Fruit fly (Drosophila melanogaster) whole organism, embryonic: ENCODE measurements around the gene CG6028.
A peak's percentile ranks its signal among the peaks of the same experiment; 100 is the strongest.

Source experiments
- ATbp ChIP-seq: fragments of 200-800 bp; sonication (Bioruptor generic); optimal IDR thresholded peaks from 2 replicates; lab custom pipeline; 2017; ENCODE audit warnings: missing biosample characterization, mild to moderate bottlenecking, missing genetic modification characterization, missing genetic modification reagents
- Awh ChIP-seq: fragments of 200-800 bp; sonication (Bioruptor generic); IDR thresholded peaks from 2 replicates; pipeline ENCODE4, ENCODE4 v1.3.6; 2022; ENCODE audit warnings: missing biosample characterization, missing genetic modification characterization
- CG10431 ChIP-seq: fragments of 200-800 bp; sonication (Bioruptor generic); optimal IDR thresholded peaks from 3 replicates; lab custom pipeline; 2018; ENCODE audit warnings: missing biosample characterization, mild to moderate bottlenecking, missing genetic modification characterization
- CG11085 ChIP-seq: fragments of 200-800 bp; sonication (Bioruptor generic); IDR thresholded peaks from 2 replicates; pipeline ENCODE4 v1.3.6; 2022; ENCODE audit warnings: missing biosample characterization, missing genetic modification characterization
- CG12769 ChIP-seq: fragments of 200-800 bp; sonication (Bioruptor generic); optimal IDR thresholded peaks from 2 replicates; lab custom pipeline; 2019; ENCODE audit warnings: missing biosample characterization, mild to moderate bottlenecking, missing genetic modification characterization, moderate library complexity
- CG18599 ChIP-seq: fragments of 200-800 bp; sonication (Bioruptor generic); optimal IDR thresholded peaks from 3 replicates; lab custom pipeline; 2017; ENCODE audit warnings: missing biosample characterization, missing genetic modification characterization, mild to moderate bottlenecking, moderate library complexity, missing genetic modification reagents
- CG2678 ChIP-seq: fragments of 200-800 bp; sonication (Bioruptor generic); optimal IDR thresholded peaks from 3 replicates; lab custom pipeline; 2019; ENCODE audit warnings: missing biosample characterization, mild to moderate bottlenecking, missing genetic modification characterization, moderate library complexity
- CG32772 ChIP-seq: fragments of 200-800 bp; sonication (Bioruptor generic); IDR thresholded peaks from 2 replicates; pipeline ENCODE4 v1.3.6; 2022; ENCODE audit warnings: missing biosample characterization, missing genetic modification characterization
- CG4707 ChIP-seq: fragments of 200-800 bp; sonication (Bioruptor generic); optimal IDR thresholded peaks from 2 replicates; lab custom pipeline; 2018; ENCODE audit warnings: missing biosample characterization, mild to moderate bottlenecking, missing genetic modification characterization, moderate library complexity
- CG6765 ChIP-seq: fragments of 200-800 bp; sonication (Bioruptor generic); optimal IDR thresholded peaks from 3 replicates; lab custom pipeline; 2017; ENCODE audit warnings: missing biosample characterization, mild to moderate bottlenecking, missing genetic modification characterization
- CG7556 ChIP-seq: fragments of 200-800 bp; sonication (Bioruptor generic); optimal IDR thresholded peaks from 2 replicates; lab custom pipeline; 2017; ENCODE audit warnings: missing biosample characterization, mild to moderate bottlenecking, missing genetic modification characterization
- CG8290 ChIP-seq, 3 experiments: fragments of 200-800 bp; sonication (Bioruptor generic); optimal IDR thresholded peaks; 2 replicates each; lab custom pipeline; 2016 to 2019; ENCODE audit warnings: missing biosample characterization in 3 of 3, missing genetic modification characterization in 3 of 3, mild to moderate bottlenecking in 2 of 3, moderate library complexity in 1 of 3
- CG9215 ChIP-seq: fragments of 200-800 bp; sonication (Bioruptor generic); IDR thresholded peaks from 2 replicates; pipeline ENCODE4 v1.3.6; 2022; ENCODE audit warnings: missing biosample characterization, missing genetic modification characterization
- Chrac-16 ChIP-seq: fragments of 200-800 bp; sonication (Bioruptor generic); optimal IDR thresholded peaks from 3 replicates; lab custom pipeline; 2016; ENCODE audit warnings: missing biosample characterization, missing genetic modification characterization
- Dbx ChIP-seq: fragments of 200-800 bp; sonication (Bioruptor generic); IDR thresholded peaks from 3 replicates; pipeline ENCODE4 v1.3.6; 2022; ENCODE audit warnings: missing biosample characterization, missing genetic modification characterization
- Dip2 ChIP-seq: fragments of 200-800 bp; sonication (Bioruptor generic); IDR thresholded peaks from 2 replicates; pipeline ENCODE4 v1.3.6; 2022; ENCODE audit warnings: missing biosample characterization, missing genetic modification characterization
- E2f1 ChIP-seq: fragments of 200-800 bp; sonication (Bioruptor generic); IDR thresholded peaks from 2 replicates; pipeline ENCODE4 v1.3.6; 2022; ENCODE audit warnings: missing biosample characterization, missing genetic modification characterization
- Fer3 ChIP-seq: fragments of 200-800 bp; sonication (Bioruptor generic); optimal IDR thresholded peaks from 2 replicates; lab custom pipeline; 2018; ENCODE audit warnings: missing biosample characterization, mild to moderate bottlenecking, missing genetic modification characterization, moderate library complexity
- H2.0 ChIP-seq: fragments of 200-800 bp; sonication (Bioruptor generic); IDR thresholded peaks from 2 replicates; pipeline ENCODE4 v1.3.6; 2022; ENCODE audit warnings: missing biosample characterization, missing genetic modification characterization
- Hr78 ChIP-seq, 2 experiments: fragments of 200-800 bp in 1 of 2; fragments of >200 bp in 1 of 2; sonication (Bioruptor generic) in 1 of 2; optimal IDR thresholded peaks; 2 replicates each; lab custom pipeline; 2017 to 2019; ENCODE audit warnings: missing biosample characterization in 2 of 2, missing genetic modification characterization in 2 of 2, mild to moderate bottlenecking in 1 of 2, moderate library complexity in 1 of 2
- NK7.1 ChIP-seq: fragments of 200-800 bp; sonication (Bioruptor generic); optimal IDR thresholded peaks from 3 replicates; lab custom pipeline; 2016; ENCODE audit warnings: missing biosample characterization, missing genetic modification characterization
- Ptx1 ChIP-seq: fragments of 200-800 bp; sonication (Bioruptor generic); IDR thresholded peaks from 2 replicates; pipeline ENCODE4 v1.3.6; 2022; ENCODE audit warnings: missing biosample characterization, missing genetic modification characterization
- TFAM ChIP-seq: fragments of 200-800 bp; sonication (Bioruptor generic); optimal IDR thresholded peaks from 2 replicates; lab custom pipeline; 2017; ENCODE audit warnings: missing biosample characterization, missing genetic modification characterization, inconsistent platforms
- Xbp1 ChIP-seq: fragments of 200-800 bp; sonication (Bioruptor generic); optimal IDR thresholded peaks from 3 replicates; lab custom pipeline; 2016; ENCODE audit warnings: missing biosample characterization, mild to moderate bottlenecking, missing genetic modification characterization
- ac ChIP-seq: fragments of 200-800 bp; sonication (Bioruptor generic); optimal IDR thresholded peaks from 3 replicates; lab custom pipeline; 2017; ENCODE audit warnings: missing biosample characterization, mild to moderate bottlenecking, missing genetic modification characterization
- ato ChIP-seq: fragments of 200-800 bp; sonication (Bioruptor generic); IDR thresholded peaks from 2 replicates; pipeline ENCODE4 v1.3.6; 2022; ENCODE audit warnings: missing biosample characterization, missing genetic modification characterization; ENCODE audit not compliant: partially characterized antibody
- bbx ChIP-seq: fragments of 200-800 bp; sonication (Bioruptor generic); IDR thresholded peaks from 2 replicates; pipeline ENCODE4 v1.3.6; 2022; ENCODE audit warnings: missing biosample characterization, missing genetic modification characterization; ENCODE audit not compliant: partially characterized antibody
- corto ChIP-seq: fragments of 200-800 bp; sonication (Bioruptor generic); optimal IDR thresholded peaks from 2 replicates; lab custom pipeline; 2016; ENCODE audit warnings: missing biosample characterization, mild to moderate bottlenecking, missing genetic modification characterization, moderate library complexity
- dmrt11E ChIP-seq: fragments of 200-800 bp; sonication (Bioruptor generic); optimal IDR thresholded peaks from 3 replicates; lab custom pipeline; 2018; ENCODE audit warnings: missing biosample characterization, mild to moderate bottlenecking, missing genetic modification characterization, moderate library complexity
- dpn ChIP-seq, 2 experiments: fragments of 200-800 bp; sonication (Bioruptor generic); optimal IDR thresholded peaks; 3 replicates each; lab custom pipeline; 2016; ENCODE audit warnings: missing biosample characterization in 2 of 2, missing genetic modification characterization in 2 of 2
- ewg ChIP-seq: fragments of 200-800 bp; sonication (Bioruptor generic); optimal IDR thresholded peaks from 3 replicates; lab custom pipeline; 2017; ENCODE audit warnings: mild to moderate bottlenecking, missing biosample characterization, missing genetic modification reagents, missing genetic modification characterization
- exex ChIP-seq: fragments of 200-800 bp; sonication (Bioruptor generic); optimal IDR thresholded peaks from 4 replicates; lab custom pipeline; 2018; ENCODE audit warnings: missing biosample characterization, mild to moderate bottlenecking, missing genetic modification characterization, moderate library complexity
- gcm ChIP-seq: fragments of 200-800 bp; sonication (Bioruptor generic); optimal IDR thresholded peaks from 2 replicates; lab custom pipeline; 2019; ENCODE audit warnings: missing biosample characterization, mild to moderate bottlenecking, missing genetic modification characterization, moderate library complexity
- gsb-n ChIP-seq: fragments of 200-800 bp; sonication (Bioruptor generic); optimal IDR thresholded peaks from 3 replicates; lab custom pipeline; 2018; ENCODE audit warnings: missing biosample characterization, mild to moderate bottlenecking, missing genetic modification characterization
- hth ChIP-seq: fragments of >200 bp; optimal IDR thresholded peaks from 2 replicates; lab custom pipeline; 2017; ENCODE audit warnings: inconsistent platforms
- inv ChIP-seq: fragments of 200-800 bp; sonication (Bioruptor generic); IDR thresholded peaks from 2 replicates; pipeline ENCODE4 v1.3.6; 2022; ENCODE audit warnings: missing biosample characterization, missing genetic modification characterization; ENCODE audit not compliant: partially characterized antibody
- knrl ChIP-seq: fragments of 200-800 bp; sonication (Bioruptor generic); IDR thresholded peaks from 3 replicates; pipeline ENCODE4 v1.3.6; 2022; ENCODE audit warnings: missing biosample characterization, missing genetic modification characterization; ENCODE audit not compliant: partially characterized antibody
- oc ChIP-seq: fragments of 200-800 bp; sonication (Bioruptor generic); optimal IDR thresholded peaks from 2 replicates; lab custom pipeline; 2018; ENCODE audit warnings: missing biosample characterization, mild to moderate bottlenecking, missing genetic modification characterization, moderate library complexity
- salm ChIP-seq: fragments of 200-800 bp; sonication (Bioruptor generic); optimal IDR thresholded peaks from 2 replicates; lab custom pipeline; 2018; ENCODE audit warnings: missing biosample characterization, mild to moderate bottlenecking, missing genetic modification characterization
- sc ChIP-seq, 3 experiments: fragments of >200 bp in 2 of 3; fragments of 200-800 bp in 1 of 3; sonication (Bioruptor generic) in 1 of 3; optimal IDR thresholded peaks; 2 replicates in 2 of 3; 3 replicates in 1 of 3; lab custom pipeline; 2017; ENCODE audit warnings: mild to moderate bottlenecking in 1 of 3, missing biosample characterization in 1 of 3, missing genetic modification characterization in 1 of 3, missing genetic modification reagents in 1 of 3
- sens-2 ChIP-seq: fragments of 200-800 bp; sonication (Bioruptor generic); IDR thresholded peaks from 2 replicates; pipeline ENCODE4 v1.3.6; 2022; ENCODE audit warnings: missing biosample characterization, missing genetic modification characterization
- shn ChIP-seq: fragments of 200-800 bp; sonication (Bioruptor generic); optimal IDR thresholded peaks from 3 replicates; lab custom pipeline; 2016; ENCODE audit warnings: missing biosample characterization, missing genetic modification characterization
- sima ChIP-seq: fragments of 200-800 bp; sonication (Bioruptor generic); optimal IDR thresholded peaks from 2 replicates; lab custom pipeline; 2016; ENCODE audit warnings: missing biosample characterization, missing genetic modification characterization
- trem ChIP-seq: fragments of 200-800 bp; optimal IDR thresholded peaks from 3 replicates; lab custom pipeline; 2019; ENCODE audit warnings: missing biosample characterization, mild to moderate bottlenecking, missing genetic modification characterization, moderate library complexity
- wor ChIP-seq: fragments of 200-800 bp; sonication (Bioruptor generic); IDR thresholded peaks from 2 replicates; pipeline ENCODE4 v1.3.6; 2022; ENCODE audit warnings: missing biosample characterization, missing genetic modification characterization
- zfh2 ChIP-seq: fragments of 200-800 bp; sonication (Bioruptor generic); optimal IDR thresholded peaks from 2 replicates; lab custom pipeline; 2016; ENCODE audit warnings: missing biosample characterization, missing genetic modification characterization

CG6028 gene

dm6 chr3R:22026922-22027742, 1.8 kb upstream of the CG6028 start, which contains the start of the genes Cchl and ND-42 (continued):
- peak; percentile 40 for TF ChIP-seq NK7.1
- TF ChIP-seq TFAM (GFP tag; lab: Kevin White, UChicago): no peak
- peak; percentile 55 for TF ChIP-seq shn
- TF ChIP-seq CG18599 (GFP tag; lab: Kevin White, UChicago): peak; percentile 85
- TF ChIP-seq Awh: 0 out of 2 replicates have a peak, but pooled peaks have one; percentile 9
- TF ChIP-seq exex (tag; lab: Kevin White, UChicago): peak; percentile 51
- TF ChIP-seq hth: no peak
- peak; percentile 76 for TF ChIP-seq Fer3
- TF ChIP-seq ac (GFP tag; lab: Kevin White, UChicago): no peak
- TF ChIP-seq inv: peak; percentile 45; the same call in 1 of the 2 replicates
- TF ChIP-seq E2f1 (GFP tag; lab: Robert Waterston, UW): peak; percentile 51
- no peak for TF ChIP-seq CG10431
- peak; percentile 76 for TF ChIP-seq Dbx (GFP tag; lab: Robert Waterston, UW)
- no peak for TF ChIP-seq sima (GFP tag; lab: Kevin White, UChicago)
- TF ChIP-seq CG2678: no peak
- peak; percentile 55 for TF ChIP-seq ewg (GFP tag; lab: Kevin White, UChicago)
- peak; percentile 39; the same call in 1 of the 2 replicates for TF ChIP-seq bbx (GFP tag; lab: Robert Waterston, UW)
- peak; percentile 77 for TF ChIP-seq Ptx1 (GFP tag; lab: Robert Waterston, UW)
- peak; percentile 67 for TF ChIP-seq CG32772 (GFP tag; lab: Robert Waterston, UW)
- TF ChIP-seq wor: peak; percentile 57; the same call in 1 of the 2 replicates
- TF ChIP-seq CG7556 (GFP tag; lab: Kevin White, UChicago): peak; percentile 85
- peak; percentile 79 for TF ChIP-seq zfh2 (GFP tag; lab: Kevin White, UChicago)
- peak; percentile 61 for TF ChIP-seq CG6765 (GFP tag; lab: Kevin White, UChicago)
- TF ChIP-seq Chrac-16 (GFP tag; lab: Kevin White, UChicago): peak; percentile 77
- no peak for TF ChIP-seq CG12769
- no peak for TF ChIP-seq oc (tag; lab: Kevin White, UChicago)
- TF ChIP-seq salm (tag; lab: Kevin White, UChicago): peak; percentile 5
- peak; percentile 93 for TF ChIP-seq CG8290 (GFP tag; optimal IDR thresholded peaks at IDR 0.05; lab: Kevin White, UChicago)
- peak; percentile 68 to 94 for TF ChIP-seq CG8290 (tag; optimal IDR thresholded peaks at IDR 0.05; lab: Kevin White, UChicago)
- TF ChIP-seq dmrt11E (tag; lab: Kevin White, UChicago): peak; percentile 78
- no peak for TF ChIP-seq sc (optimal IDR thresholded peaks at IDR 0.05; lab: Kevin White, UChicago)
- TF ChIP-seq sc (GFP tag; optimal IDR thresholded peaks at IDR 0.05; lab: Kevin White, UChicago): peak; percentile 68
- no peak for TF ChIP-seq CG4707
- peak; percentile 71 to 78 for TF ChIP-seq dpn (GFP tag; optimal IDR thresholded peaks at IDR 0.05; lab: Kevin White, UChicago)
- TF ChIP-seq ATbp: no peak
- TF ChIP-seq ato (GFP tag; lab: Robert Waterston, UW): 0 out of 2 replicates have a peak, but pooled peaks have one; percentile 14
- peak in 1 of 2 experiments; percentile 11 for TF ChIP-seq Hr78 (GFP tag; optimal IDR thresholded peaks at IDR 0.05; lab: Kevin White, UChicago)
- TF ChIP-seq sens-2 (GFP tag; lab: Robert Waterston, UW): peak; percentile 39; the same call in 1 of the 2 replicates
- peak; percentile 64 for TF ChIP-seq gcm (GFP tag; lab: Kevin White, UChicago)
- TF ChIP-seq knrl (GFP tag; lab: Robert Waterston, UW): peak; percentile 70; the same call in 2 of the 3 replicates
- no peak for TF ChIP-seq gsb-n
- peak; percentile 71 for TF ChIP-seq corto
- peak; percentile 84 for TF ChIP-seq trem (tag; lab: Kevin White, UChicago)
- no peak for TF ChIP-seq CG11085 (GFP tag; lab: Robert Waterston, UW)
- TF ChIP-seq Xbp1 (GFP tag; lab: Kevin White, UChicago): peak; percentile 85
- peak; percentile 26; the same call in 1 of the 2 replicates for TF ChIP-seq H2.0
- no peak for TF ChIP-seq Dip2 (GFP tag; lab: Robert Waterston, UW)
- TF ChIP-seq CG9215: peak; percentile 79
